Comparison of ENCODE assay signal across 1 fruit fly cellular context in genomic region chr2L:7295924-7296323, dm6.
TF ChIP-seq lines count a peak whose summit lies in the region.

No protein-coding gene starts in this region.

TF ChIP-seq in whole organism, embryonic, 481 proteins besides CTCF, POLR2A, EP300 and RAD21 (continued from another document):
- TF ChIP-seq Lim3 (GFP tag; IDR thresholded peaks at IDR 0.05; lab: Robert Waterston, UW): 0 out of 2 replicates have a peak, but pooled peaks have one; percentile 39
- TF ChIP-seq unpg (GFP tag; optimal IDR thresholded peaks at IDR 0.05; lab: Kevin White, UChicago): peak; percentile 79
- no peak for TF ChIP-seq CG43689 (GFP tag; IDR thresholded peaks at IDR 0.05; lab: Robert Waterston, UW)
- TF ChIP-seq CG2199 (GFP tag; IDR thresholded peaks at IDR 0.05; lab: Robert Waterston, UW): no peak
- no peak for TF ChIP-seq crc (GFP tag; optimal IDR thresholded peaks at IDR 0.05; lab: Kevin White, UChicago)
- TF ChIP-seq CG32772 (GFP tag; IDR thresholded peaks at IDR 0.05; lab: Robert Waterston, UW): peak; percentile 63; the same call in 1 of the 2 replicates
- TF ChIP-seq CG3838 (GFP tag; optimal IDR thresholded peaks at IDR 0.05; lab: Kevin White, UChicago): no peak
- TF ChIP-seq CG12391 (tag; optimal IDR thresholded peaks at IDR 0.05; lab: Kevin White, UChicago): peak; percentile 82
- peak; percentile 9 for TF ChIP-seq YL-1 (GFP tag; optimal IDR thresholded peaks at IDR 0.05; lab: Kevin White, UChicago)
- peak; percentile 67 for TF ChIP-seq Hsf (GFP tag; optimal IDR thresholded peaks at IDR 0.05; lab: Kevin White, UChicago)
- TF ChIP-seq Rfx (GFP tag; IDR thresholded peaks at IDR 0.05; lab: Robert Waterston, UW): no peak
- peak; percentile 63 for TF ChIP-seq CG3407 (GFP tag; optimal IDR thresholded peaks at IDR 0.05; lab: Kevin White, UChicago)
- TF ChIP-seq Fer2 (tag; optimal IDR thresholded peaks at IDR 0.05; lab: Kevin White, UChicago): no peak
- TF ChIP-seq cg (GFP tag; optimal IDR thresholded peaks at IDR 0.05; lab: Kevin White, UChicago): no peak
- TF ChIP-seq corto (GFP tag; optimal IDR thresholded peaks at IDR 0.05; lab: Kevin White, UChicago): no peak
- no peak for TF ChIP-seq hth (optimal IDR thresholded peaks at IDR 0.05; lab: Kevin White, UChicago)
- peak; percentile 43; the same call in 1 of the 2 replicates for TF ChIP-seq CG14667 (GFP tag; IDR thresholded peaks at IDR 0.05; lab: Robert Waterston, UW)
- peak; percentile 43 for TF ChIP-seq CG9437 (GFP tag; optimal IDR thresholded peaks at IDR 0.05; lab: Kevin White, UChicago)
- TF ChIP-seq slp2 (GFP tag; optimal IDR thresholded peaks at IDR 0.05; lab: Kevin White, UChicago): peak; percentile 11
- TF ChIP-seq Ada2b (GFP tag; IDR thresholded peaks at IDR 0.05; lab: Robert Waterston, UW): peak; percentile 55
- TF ChIP-seq CG11456 (GFP tag; IDR thresholded peaks at IDR 0.05; lab: Robert Waterston, UW): no peak
- TF ChIP-seq Hmx (GFP tag; optimal IDR thresholded peaks at IDR 0.05; lab: Kevin White, UChicago): no peak
- TF ChIP-seq CG3281 (GFP tag; optimal IDR thresholded peaks at IDR 0.05; lab: Kevin White, UChicago): no peak
- peak; percentile 66 for TF ChIP-seq CG5180 (GFP tag; optimal IDR thresholded peaks at IDR 0.05; lab: Kevin White, UChicago)
- peak; percentile 85 for TF ChIP-seq CG31441 (GFP tag; IDR thresholded peaks at IDR 0.05; lab: Robert Waterston, UW)
- peak; percentile 64 for TF ChIP-seq CG15479 (GFP tag; optimal IDR thresholded peaks at IDR 0.05; lab: Kevin White, UChicago)
- TF ChIP-seq Deaf1 (tag; optimal IDR thresholded peaks at IDR 0.05; lab: Kevin White, UChicago): peak; percentile 35
- TF ChIP-seq CG8924 (tag; optimal IDR thresholded peaks at IDR 0.05; lab: Kevin White, UChicago): peak; percentile 86
- peak; percentile 49; the same call in 2 of the 3 replicates for TF ChIP-seq H15 (GFP tag; IDR thresholded peaks at IDR 0.05; lab: Robert Waterston, UW)
- TF ChIP-seq CG7839 (tag; optimal IDR thresholded peaks at IDR 0.05; lab: Kevin White, UChicago): peak; percentile 82
- TF ChIP-seq Hand (GFP tag; optimal IDR thresholded peaks at IDR 0.05; lab: Kevin White, UChicago): no peak
- peak; percentile 71 for TF ChIP-seq tap (tag; optimal IDR thresholded peaks at IDR 0.05; lab: Kevin White, UChicago)
- peak; percentile 44 for TF ChIP-seq CG18619 (GFP tag; optimal IDR thresholded peaks at IDR 0.05; lab: Kevin White, UChicago)
